Fruit fly (Drosophila melanogaster) S2 (cell line): Measurements from ENCODE around the gene CG43330.

Experiments
- CG8478 ChIP-seq: fragments of >200 bp; optimal IDR thresholded peaks from 2 replicates; lab custom pipeline; 2018
- CTCF ChIP-seq, 2 experiments: fragments of >200 bp; optimal IDR thresholded peaks; 2 replicates each; lab custom pipeline; 2018

CG43330 gene

dm6 chr3L:22504323-22504722 lies at the start of gene CG43330:
CG43330 (minus strand) TSS chr3L:22504423.
- TF ChIP-seq CTCF (optimal IDR thresholded peaks at IDR 0.05; lab: Kevin White, UChicago) (no peak), CG8478 (no peak)

DNA sequence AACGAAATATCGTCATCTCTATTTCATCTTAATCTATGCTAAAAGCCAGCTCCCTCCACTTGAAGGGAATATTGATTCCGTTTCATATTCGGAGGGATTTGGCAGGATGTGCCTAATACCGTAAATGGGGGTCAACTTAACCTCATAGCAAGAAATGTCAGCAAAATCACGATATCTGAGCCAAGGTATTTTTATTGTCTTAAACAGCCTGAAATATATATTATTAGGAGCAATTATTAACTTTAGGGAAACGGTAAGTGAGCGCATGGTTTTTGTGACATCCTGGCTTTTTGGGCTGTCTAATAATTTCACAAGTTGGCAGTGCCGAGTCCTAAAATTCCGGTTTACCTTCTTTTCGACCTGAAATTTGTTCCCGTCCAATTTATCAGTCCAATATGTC lies 45.7 kb upstream of the CG43330 start, which contains the start of gene Trxr2:
Trxr2 (plus strand) TSS at position 301 of the 400 bp plus-strand sequence.
- TF ChIP-seq CG8478: no peak
- no peak for TF ChIP-seq CTCF (optimal IDR thresholded peaks at IDR 0.05; lab: Kevin White, UChicago)

- no peak for TF ChIP-seq CTCF (optimal IDR thresholded peaks at IDR 0.05; lab: Kevin White, UChicago)
- no peak for TF ChIP-seq CG8478
These were observed 43.9 kb upstream of the CG43330 start, which contains the start of gene CG11404 for dm6 chr3L:22548137-22548536. CG11404 (plus strand) TSS chr3L:22548437.

dm6 chr3L:22520017-22520416 lies 15.8 kb upstream of the CG43330 start:
- TF ChIP-seq CG8478: no peak
- TF ChIP-seq CTCF (optimal IDR thresholded peaks at IDR 0.05; lab: Kevin White, UChicago): no peak

dm6 chr3L:22505118-22505517 lies 895 bp upstream of the CG43330 start, which contains the start of gene CG43329:
CG43329 (minus strand) TSS chr3L:22505218.
- TF ChIP-seq CTCF (optimal IDR thresholded peaks at IDR 0.05; lab: Kevin White, UChicago) (no peak), CG8478 (no peak)

DNA sequence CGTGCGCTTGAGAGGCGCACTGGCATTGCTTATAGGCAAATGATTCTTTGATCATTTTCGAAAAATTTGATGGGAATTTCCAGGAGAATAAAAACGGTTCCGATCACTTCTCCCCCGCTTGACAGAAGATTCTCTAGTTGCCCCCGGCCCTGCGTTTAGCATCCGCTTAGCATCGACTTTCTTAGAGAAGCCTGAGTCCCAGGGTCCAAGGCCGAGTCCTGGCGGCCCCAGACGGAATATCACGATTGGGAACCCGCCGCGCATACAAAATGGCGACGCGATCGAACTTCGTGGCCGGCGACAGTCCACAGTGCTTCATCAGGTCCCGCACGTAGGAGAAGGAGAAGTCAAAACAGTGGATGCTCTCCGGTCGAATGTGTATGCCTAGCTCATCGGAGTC lies 493 bp downstream of the CG43330 start, which contains the start of gene CG43331:
CG43331 (minus strand) TSS at position 101 of the 400 bp plus-strand sequence.
- TF ChIP-seq CG8478 (no peak), CTCF (optimal IDR thresholded peaks at IDR 0.05; lab: Kevin White, UChicago) (no peak)

dm6 chr3L:22501300-22501699 lies 2.9 kb downstream of the CG43330 start, which contains the start of gene CG43312:
CG43312 (plus strand) TSS chr3L:22501600.
- TF ChIP-seq CTCF (optimal IDR thresholded peaks at IDR 0.05; lab: Kevin White, UChicago) (no peak), CG8478 (no peak)

dm6 chr3L:22497594-22497993 lies 6.6 kb downstream of the CG43330 start:
- TF ChIP-seq CTCF (optimal IDR thresholded peaks at IDR 0.05; lab: Kevin White, UChicago) (no peak), CG8478 (no peak)

- TF ChIP-seq CTCF (optimal IDR thresholded peaks at IDR 0.05; lab: Kevin White, UChicago) (no peak), CG8478 (no peak)
These were observed 20.8 kb downstream of the CG43330 start for dm6 chr3L:22483452-22483851.

- TF ChIP-seq CG8478: no peak
- TF ChIP-seq CTCF (optimal IDR thresholded peaks at IDR 0.05; lab: Kevin White, UChicago): no peak
These were observed 30.0 kb downstream of the CG43330 start, which contains the start of gene CG11425 for dm6 chr3L:22474081-22474845. CG11425 (plus strand) TSS chr3L:22474795.

- TF ChIP-seq CTCF (optimal IDR thresholded peaks at IDR 0.05; lab: Kevin White, UChicago) (no peak), CG8478 (no peak)
These were observed 32.5 kb downstream of the CG43330 start for dm6 chr3L:22471586-22472291.

- TF ChIP-seq CTCF (optimal IDR thresholded peaks at IDR 0.05; lab: Kevin White, UChicago): no peak
- no peak for TF ChIP-seq CG8478
These were observed 33.9 kb downstream of the CG43330 start, which contains the start of gene CG11426 for dm6 chr3L:22470299-22470791. CG11426 (plus strand) TSS chr3L:22470556.

DNA sequence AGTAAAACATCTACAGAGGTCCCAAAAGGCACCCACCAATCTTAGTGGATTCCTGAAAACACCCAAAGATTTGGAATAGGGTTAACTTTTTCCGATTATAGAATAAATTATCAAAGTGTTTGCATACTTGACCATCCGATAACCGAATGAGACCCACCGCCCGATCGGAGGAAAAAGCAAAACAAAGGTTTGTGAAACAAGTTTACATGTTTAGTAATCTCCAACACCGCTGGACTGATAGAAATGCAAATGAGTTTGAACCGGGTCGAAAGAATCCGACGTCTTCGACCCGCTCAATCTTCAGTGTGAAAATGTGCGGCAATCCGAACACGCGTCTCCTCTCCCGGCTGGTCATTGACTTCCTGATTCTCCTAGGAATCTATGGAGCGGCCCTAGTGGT lies 35.7 kb downstream of the CG43330 start, which contains the start of gene CG11437:
CG11437 (plus strand) TSS at position 301 of the 400 bp plus-strand sequence.
- TF ChIP-seq CG8478 (no peak), CTCF (optimal IDR thresholded peaks at IDR 0.05; lab: Kevin White, UChicago) (no peak)

- no peak for TF ChIP-seq CG8478
- no peak for TF ChIP-seq CTCF (optimal IDR thresholded peaks at IDR 0.05; lab: Kevin White, UChicago)
These were observed 37.8 kb downstream of the CG43330 start for dm6 chr3L:22466403-22466942.
